Worm (Caenorhabditis elegans): ENCODE data around the gene ZK177.3.
A peak's percentile ranks its signal among the peaks of the same experiment; 100 is the strongest.

Gene ZK177.3

DNA sequence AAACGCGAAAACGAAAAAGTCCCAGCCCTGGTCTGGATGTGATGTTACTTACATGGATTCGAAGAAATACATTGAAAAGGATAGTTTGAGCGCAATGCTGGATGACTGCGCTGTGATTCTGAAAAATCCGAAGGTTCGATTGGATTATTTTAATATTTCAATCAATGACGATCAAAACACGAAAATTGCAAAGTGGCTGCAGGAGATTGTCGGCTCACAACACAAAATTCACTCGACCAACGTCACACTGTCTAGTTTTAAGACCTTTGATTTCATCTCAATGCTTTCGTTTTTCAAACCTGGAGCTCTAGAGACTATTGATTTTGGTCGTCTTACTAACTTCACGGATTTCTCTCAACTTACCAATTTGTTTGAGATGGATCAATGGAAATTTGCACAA lies 35.9 kb downstream of the ZK177.3 start, which contains the start of gene C17C3.5:
Gene C17C3.5, plus strand, starts transcription at position 301 of the 400 bp plus-strand sequence.
- TF ChIP-seq nfyb-1 (GFP tag; IDR thresholded peaks at IDR 0.05) = no peak
- TF ChIP-seq cebp-1 (GFP tag; IDR thresholded peaks at IDR 0.05) = no peak
- no peak for TF ChIP-seq cebp-1 (tag; optimal IDR thresholded peaks at IDR 0.05)
- TF ChIP-seq ceh-91 (GFP tag; IDR thresholded peaks at IDR 0.05) = no peak
- no peak for TF ChIP-seq attf-3 (GFP tag; conservative IDR thresholded peaks at IDR 0.05)
- TF ChIP-seq Y53F4B.3 (GFP tag; IDR thresholded peaks at IDR 0.05) = no peak
- TF ChIP-seq attf-5 (GFP tag; optimal IDR thresholded peaks at IDR 0.05) = no peak
- TF ChIP-seq bed-2 (GFP tag; IDR thresholded peaks at IDR 0.05) = no peak
- no peak for TF ChIP-seq F37B4.10 (GFP tag; IDR thresholded peaks at IDR 0.05)
- TF ChIP-seq rpc-1 (optimal IDR thresholded peaks at IDR 0.05) = no peak
- TF ChIP-seq rpc-1 (tag; optimal IDR thresholded peaks at IDR 0.05) = no peak
- TF ChIP-seq nhr-120 (GFP tag; IDR thresholded peaks at IDR 0.05) = no peak
- TF ChIP-seq ceh-79 (tag; optimal IDR thresholded peaks at IDR 0.05) = no peak
- no peak for TF ChIP-seq tbp1 (GFP tag; optimal IDR thresholded peaks at IDR 0.05)
- no peak for TF ChIP-seq F39B2.1 (GFP tag; IDR thresholded peaks at IDR 0.05)
- TF ChIP-seq ztf-25 (GFP tag; IDR thresholded peaks at IDR 0.05) = no peak
- TF ChIP-seq ztf-22 (GFP tag; optimal IDR thresholded peaks at IDR 0.05) = no peak
- no peak for TF ChIP-seq hlh-12 (tag; optimal IDR thresholded peaks at IDR 0.05)

DNA sequence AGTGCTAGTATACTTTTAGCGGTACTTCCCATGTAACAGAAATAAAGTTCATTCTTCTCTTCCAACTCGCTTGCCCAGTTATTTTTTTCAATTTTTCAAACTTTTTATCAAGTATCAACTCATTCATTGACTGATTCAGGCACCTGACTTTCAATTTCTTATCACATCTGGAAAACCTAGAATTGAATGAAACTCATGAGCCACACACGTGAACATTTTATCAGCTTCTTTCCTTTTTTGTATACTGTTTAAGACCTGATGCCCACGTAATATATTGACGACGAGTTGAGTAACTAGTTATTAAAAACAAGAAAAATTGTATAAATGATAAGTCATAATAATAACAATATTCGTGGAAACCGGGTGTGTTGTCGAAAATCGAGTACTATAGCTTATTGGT lies 37.9 kb downstream of the ZK177.3 start:
- peak; percentile 2 for TF ChIP-seq nhr-80 (tag; optimal IDR thresholded peaks at IDR 0.05)
- no peak for TF ChIP-seq dpl-1 (GFP tag; optimal IDR thresholded peaks at IDR 0.05)

DNA sequence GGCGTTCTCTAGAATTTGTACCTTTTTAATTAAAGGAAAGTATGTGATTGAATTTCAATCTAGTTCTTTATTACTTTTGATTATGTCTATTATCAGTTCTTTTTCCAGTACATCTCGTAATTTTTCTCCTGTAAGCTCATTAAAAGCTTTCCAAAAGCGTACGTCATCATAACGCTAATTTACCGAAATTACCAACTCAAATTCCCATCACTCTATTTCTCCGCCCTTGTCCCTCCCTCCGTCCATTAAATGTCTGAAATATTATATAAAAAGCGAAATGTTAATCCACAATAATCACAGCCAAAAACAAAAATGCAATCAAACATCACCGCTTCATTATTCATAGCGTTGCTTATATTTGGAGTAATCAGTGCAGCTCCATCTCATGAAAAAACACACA lies 38.7 kb downstream of the ZK177.3 start, which contains the start of gene ins-12:
Gene ins-12, plus strand, starts transcription at position 301 of the 400 bp plus-strand sequence.
- TF ChIP-seq sptf-2 (GFP tag; optimal IDR thresholded peaks at IDR 0.05) (no peak), chd-7 (tag; optimal IDR thresholded peaks at IDR 0.05) (no peak), repo-1 (tag; optimal IDR thresholded peaks at IDR 0.05) (no peak), dox-1 (GFP tag; IDR thresholded peaks at IDR 0.05) (no peak), F22D6.2 (tag; optimal IDR thresholded peaks at IDR 0.05) (no peak)

DNA sequence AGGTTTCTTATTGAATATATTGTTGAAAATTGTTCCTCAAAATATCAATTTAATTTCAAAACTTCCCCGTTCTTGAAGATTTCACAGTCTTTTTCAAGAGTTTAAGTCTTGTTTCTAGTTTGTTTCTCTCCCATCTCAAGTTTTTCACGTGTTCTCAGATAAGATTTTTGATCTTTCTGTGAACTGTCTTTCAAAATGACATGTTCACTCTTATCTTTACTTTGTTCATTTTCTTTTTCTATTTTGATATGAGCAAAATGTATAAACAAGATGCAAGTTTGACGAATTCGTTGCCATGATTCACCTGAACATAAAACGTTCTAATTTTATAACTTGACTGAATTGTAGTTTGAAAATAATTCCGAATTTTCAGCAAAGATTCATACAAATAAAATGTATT lies 39.1 kb downstream of the ZK177.3 start:
- TF ChIP-seq dox-1 (GFP tag; IDR thresholded peaks at IDR 0.05) (no peak), unc-62 (GFP tag; optimal IDR thresholded peaks at IDR 0.05) (peak; percentile 11), nhr-80 (tag; optimal IDR thresholded peaks at IDR 0.05) (peak; percentile 27)

DNA sequence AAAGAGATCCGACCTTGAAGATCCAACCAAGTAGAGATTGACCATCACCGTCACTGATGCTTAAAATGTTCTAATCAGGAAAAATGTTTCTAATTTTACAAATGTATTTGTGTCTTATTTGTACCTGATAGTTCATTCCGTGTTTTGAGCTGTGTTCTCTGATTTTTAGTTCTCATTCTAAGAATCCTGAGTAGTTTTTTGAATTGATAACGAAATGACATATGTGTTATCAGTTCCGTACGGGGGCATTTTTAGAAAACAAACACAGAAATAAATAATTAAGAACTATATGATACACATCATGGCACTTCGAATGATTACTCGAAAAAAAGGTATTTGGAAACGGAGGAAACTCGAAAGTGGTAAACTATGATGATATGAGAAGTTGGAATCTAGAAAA lies 39.9 kb downstream of the ZK177.3 start:
- TF ChIP-seq K12H6.12 (tag; optimal IDR thresholded peaks at IDR 0.05) (no peak), somi-1 (GFP tag; optimal IDR thresholded peaks at IDR 0.05) (no peak), F49E8.2 (tag; optimal IDR thresholded peaks at IDR 0.05; ENCODE audit: insufficient read depth) (no peak), let-607 (tag; optimal IDR thresholded peaks at IDR 0.05) (no peak), lsl-1 (GFP tag; optimal IDR thresholded peaks at IDR 0.05) (no peak), hlh-26 (GFP tag; conservative IDR thresholded peaks at IDR 0.05) (no peak), lsy-27 (tag; optimal IDR thresholded peaks at IDR 0.05; ENCODE audit: borderline replicate concordance, insufficient read depth) (no peak), efl-1 (GFP tag; optimal IDR thresholded peaks at IDR 0.05) (no peak), akir-1 (GFP tag; optimal IDR thresholded peaks at IDR 0.05) (no peak), egl-18 (GFP tag; IDR thresholded peaks at IDR 0.05) (no peak), nfya-2 (GFP tag; IDR thresholded peaks at IDR 0.05) (no peak), lin-35 (GFP tag; optimal IDR thresholded peaks at IDR 0.05) (no peak), B0336.3 (GFP tag; IDR thresholded peaks at IDR 0.05) (no peak), B0261.1 (tag; optimal IDR thresholded peaks at IDR 0.05) (no peak), die-1 (tag; optimal IDR thresholded peaks at IDR 0.05) (no peak), nhr-80 (tag; optimal IDR thresholded peaks at IDR 0.05) (no peak), rcor-1 (GFP tag; IDR thresholded peaks at IDR 0.05) (no peak), rpc-1 (optimal IDR thresholded peaks at IDR 0.05) (no peak), rpc-1 (tag; optimal IDR thresholded peaks at IDR 0.05) (no peak)
